Worm (Caenorhabditis elegans) whole organism, late embryonic: ENCODE results near the gene cyp-14A4.

Source experiments
- ceh-18 ChIP-seq: sonication (generic microtip); optimal IDR thresholded peaks from 2 replicates; lab custom pipeline; 2016; ENCODE audit warnings: missing genetic modification characterization, missing compliant biosample characterization
- ets-4 ChIP-seq: sonication (generic microtip); optimal IDR thresholded peaks from 2 replicates; lab custom pipeline; 2016; ENCODE audit warnings: missing genetic modification characterization, missing compliant biosample characterization
- fkh-10 ChIP-seq: fragments of 150-350 bp; optimal IDR thresholded peaks from 2 replicates; lab custom pipeline; 2014; ENCODE audit warnings: missing biosample characterization, missing genetic modification reagents, missing genetic modification characterization
- hlh-13 ChIP-seq: fragments of 200-800 bp; sonication (Bioruptor generic); optimal IDR thresholded peaks from 2 replicates; lab custom pipeline; 2018; ENCODE audit warnings: mild to moderate bottlenecking, missing genetic modification characterization, missing compliant biosample characterization
- hlh-6 ChIP-seq: sonication (generic microtip); optimal IDR thresholded peaks from 2 replicates; lab custom pipeline; 2016; ENCODE audit warnings: missing genotype, missing genetic modification characterization, missing compliant biosample characterization
- hlh-8 ChIP-seq: sonication (generic microtip); optimal IDR thresholded peaks from 2 replicates; lab custom pipeline; 2016; ENCODE audit warnings: missing genotype, missing genetic modification characterization, missing compliant biosample characterization
- nfya-1 ChIP-seq: sonication (generic microtip); optimal IDR thresholded peaks from 2 replicates; lab custom pipeline; 2017; ENCODE audit warnings: missing genetic modification characterization, mild to moderate bottlenecking, missing compliant biosample characterization, antibody characterized with exemption, moderate library complexity
- nhr-11 ChIP-seq: fragments of 150-350 bp; optimal IDR thresholded peaks from 2 replicates; lab custom pipeline; 2014; ENCODE audit warnings: missing biosample characterization, missing genetic modification characterization
- npax-4 ChIP-seq: sonication (generic microtip); optimal IDR thresholded peaks from 2 replicates; lab custom pipeline; 2016; ENCODE audit warnings: missing genetic modification characterization, missing compliant biosample characterization
- pqm-1 ChIP-seq: sonication (generic microtip); optimal IDR thresholded peaks from 2 replicates; lab custom pipeline; 2016; ENCODE audit warnings: missing genetic modification characterization, missing compliant biosample characterization
- pros-1 ChIP-seq: fragments of 150-350 bp; optimal IDR thresholded peaks from 2 replicates; lab custom pipeline; 2014; ENCODE audit warnings: missing biosample characterization, missing genetic modification reagents, missing genetic modification characterization
- ref-2 ChIP-seq: sonication (generic microtip); optimal IDR thresholded peaks from 2 replicates; lab custom pipeline; 2016; ENCODE audit warnings: missing genetic modification characterization, missing compliant biosample characterization
- unc-55 ChIP-seq: sonication (generic microtip); optimal IDR thresholded peaks from 2 replicates; lab custom pipeline; 2017; ENCODE audit warnings: missing biosample characterization, missing genetic modification reagents, missing genetic modification characterization
- ztf-16 ChIP-seq: sonication (generic microtip); optimal IDR thresholded peaks from 2 replicates; lab custom pipeline; 2017; ENCODE audit warnings: missing genetic modification characterization, missing compliant biosample characterization

ce11 chrX:13325039-13325438 is 41.0 kb upstream of the cyp-14A4 start:
- TF ChIP-seq ceh-18 (no peak), pqm-1 (tag; lab: Kevin White, UChicago) (no peak), hlh-8 (tag; lab: Kevin White, UChicago) (no peak), ets-4 (tag; lab: Kevin White, UChicago) (no peak), nhr-11 (tag; lab: Kevin White, UChicago) (no peak), ztf-16 (tag; lab: Kevin White, UChicago) (no peak), ref-2 (no peak), pros-1 (tag; lab: Kevin White, UChicago) (no peak), unc-55 (GFP tag; lab: Kevin White, UChicago) (no peak), npax-4 (tag; lab: Kevin White, UChicago) (no peak), nfya-1 (tag; lab: Kevin White, UChicago) (no peak), fkh-10 (GFP tag; lab: Kevin White, UChicago) (no peak), hlh-6 (no peak), hlh-13 (no peak)
